Fruit fly (Drosophila melanogaster): ENCODE measurements around the gene CG4822.

Gene CG4822

dm6 chr2L:87255-87723 is 34.3 kb downstream of the CG4822 start, which contains the start of gene net (continued):
- peak; percentile 56 for TF ChIP-seq lilli (GFP tag; optimal IDR thresholded peaks at IDR 0.05)
- no peak for TF ChIP-seq Nf-YA (GFP tag; IDR thresholded peaks at IDR 0.05)
- TF ChIP-seq CG18764 (GFP tag; optimal IDR thresholded peaks at IDR 0.05), result peak; percentile 26
- TF ChIP-seq croc (GFP tag; conservative IDR thresholded peaks at IDR 0.05), result peak; percentile 32; the same call in 2 of the 3 replicates
- TF ChIP-seq CG6689 (GFP tag; IDR thresholded peaks at IDR 0.05), result 0 out of 2 replicates have a peak, but pooled peaks have one; percentile 35
- no peak for TF ChIP-seq CG1792 (GFP tag; optimal IDR thresholded peaks at IDR 0.05)
- TF ChIP-seq CG3838 (GFP tag; optimal IDR thresholded peaks at IDR 0.05), result no peak
- no peak for TF ChIP-seq HLH4C (GFP tag; IDR thresholded peaks at IDR 0.05; ENCODE audit: partially characterized antibody)
- no peak for TF ChIP-seq HLH54F (GFP tag; optimal IDR thresholded peaks at IDR 0.05)
- peak; percentile 73 for TF ChIP-seq CG18262 (tag; optimal IDR thresholded peaks at IDR 0.05)
- no peak for TF ChIP-seq CG7271 (tag; optimal IDR thresholded peaks at IDR 0.05)
- no peak for TF ChIP-seq eyg (GFP tag; optimal IDR thresholded peaks at IDR 0.05)
- no peak for TF ChIP-seq CG11456 (GFP tag; IDR thresholded peaks at IDR 0.05)
- no peak for TF ChIP-seq Mrtf (GFP tag; IDR thresholded peaks at IDR 0.05)
- TF ChIP-seq CG9932 (GFP tag; IDR thresholded peaks at IDR 0.05), result peak; percentile 74
- no peak for TF ChIP-seq Optix (GFP tag; IDR thresholded peaks at IDR 0.05)
- TF ChIP-seq CG16815 (GFP tag; optimal IDR thresholded peaks at IDR 0.05), result peak; percentile 40
- TF ChIP-seq ro (GFP tag; IDR thresholded peaks at IDR 0.05), result no peak
- TF ChIP-seq zen (tag; optimal IDR thresholded peaks at IDR 0.05), result peak; percentile 49
- peak; percentile 26; the same call in 1 of the 2 replicates for TF ChIP-seq CG42726 (GFP tag; IDR thresholded peaks at IDR 0.05; ENCODE audit: partially characterized antibody)
- no peak for TF ChIP-seq bbx (GFP tag; IDR thresholded peaks at IDR 0.05; ENCODE audit: partially characterized antibody)
- TF ChIP-seq CG9727 (GFP tag; optimal IDR thresholded peaks at IDR 0.05), result peak; percentile 42
- TF ChIP-seq GATAe (GFP tag; conservative IDR thresholded peaks at IDR 0.05), result no peak
- peak; percentile 59 for TF ChIP-seq CG1233 (GFP tag; optimal IDR thresholded peaks at IDR 0.05)
- TF ChIP-seq tgo (GFP tag; IDR thresholded peaks at IDR 0.05), result peak; percentile 51; the same call in 1 of the 3 replicates
- TF ChIP-seq Ravus (GFP tag; IDR thresholded peaks at IDR 0.05), result no peak
- no peak for TF ChIP-seq vnd (GFP tag; IDR thresholded peaks at IDR 0.05; ENCODE audit: partially characterized antibody)
- TF ChIP-seq run (tag; optimal IDR thresholded peaks at IDR 0.05), result no peak
- TF ChIP-seq CG1602 (GFP tag; optimal IDR thresholded peaks at IDR 0.05), result peak; percentile 16
- peak; percentile 57 for TF ChIP-seq Jarid2 (GFP tag; optimal IDR thresholded peaks at IDR 0.05)
- peak; percentile 77 for TF ChIP-seq BtbVII (GFP tag; optimal IDR thresholded peaks at IDR 0.05)
- peak; percentile 31 for TF ChIP-seq CG6813 (GFP tag; optimal IDR thresholded peaks at IDR 0.05)
- TF ChIP-seq CG2199 (GFP tag; IDR thresholded peaks at IDR 0.05), result peak; percentile 18; the same call in 1 of the 3 replicates
- no peak for TF ChIP-seq H15 (GFP tag; IDR thresholded peaks at IDR 0.05)
- no peak for TF ChIP-seq Tbp (GFP tag; optimal IDR thresholded peaks at IDR 0.05)
- TF ChIP-seq hb (GFP tag; IDR thresholded peaks at IDR 0.05; ENCODE audit: partially characterized antibody), result no peak
- peak; percentile 21 for TF ChIP-seq CG4820 (GFP tag; optimal IDR thresholded peaks at IDR 0.05)
- no peak for TF ChIP-seq CG16863 (GFP tag; optimal IDR thresholded peaks at IDR 0.05)
- TF ChIP-seq Dek (tag; optimal IDR thresholded peaks at IDR 0.05), result peak; percentile 66
- peak; percentile 64 for TF ChIP-seq CG6854 (GFP tag; optimal IDR thresholded peaks at IDR 0.05)
- no peak for TF ChIP-seq pan (optimal IDR thresholded peaks at IDR 0.05)
- TF ChIP-seq pan (GFP tag; optimal IDR thresholded peaks at IDR 0.05 in 1 of 2, IDR thresholded peaks at IDR 0.05 in 1 of 2), result no peak
- TF ChIP-seq Xbp1 (GFP tag; optimal IDR thresholded peaks at IDR 0.05), result peak; percentile 54
- TF ChIP-seq z (GFP tag; IDR thresholded peaks at IDR 0.05), result no peak
- TF ChIP-seq CG15269 (tag; optimal IDR thresholded peaks at IDR 0.05), result peak; percentile 78
- peak; percentile 45 for TF ChIP-seq Nf-YB (GFP tag; optimal IDR thresholded peaks at IDR 0.05)
- no peak for TF ChIP-seq CG7357 (GFP tag; IDR thresholded peaks at IDR 0.05)
- no peak for TF ChIP-seq CG1024 (GFP tag; IDR thresholded peaks at IDR 0.05)
- TF ChIP-seq Six4 (GFP tag; optimal IDR thresholded peaks at IDR 0.05), result peak; percentile 44
- no peak for TF ChIP-seq zf30C (GFP tag; optimal IDR thresholded peaks at IDR 0.05)
- TF ChIP-seq sima (GFP tag; optimal IDR thresholded peaks at IDR 0.05), result no peak

All from whole organism, embryonic.